Fruit fly (Drosophila melanogaster): ENCODE results near the gene Ucp4C.

The Ucp4C gene

dm6 chr2L:5967702-5968616, at the start of gene Ucp4C, which contains the start of gene CG13992:
TSS of gene Ucp4C (plus strand) at chr2L:5968566.
TSS of gene CG13992 (minus strand) at chr2L:5967752.
- TF ChIP-seq Sin3A (optimal IDR thresholded peaks at IDR 0.05) (no peak), insv (optimal IDR thresholded peaks at IDR 0.05) (no peak), h (optimal IDR thresholded peaks at IDR 0.05) (no peak), Myc (optimal IDR thresholded peaks at IDR 0.05) (no peak), ttk (optimal IDR thresholded peaks at IDR 0.05) (no peak), psq (optimal IDR thresholded peaks at IDR 0.05) (no peak)

- no peak for TF ChIP-seq Sin3A (optimal IDR thresholded peaks at IDR 0.05)
- TF ChIP-seq ttk (optimal IDR thresholded peaks at IDR 0.05), result no peak
- TF ChIP-seq Myc (optimal IDR thresholded peaks at IDR 0.05), result no peak
- TF ChIP-seq insv (optimal IDR thresholded peaks at IDR 0.05), result no peak
- TF ChIP-seq psq (optimal IDR thresholded peaks at IDR 0.05), result no peak
- no peak for TF ChIP-seq h (optimal IDR thresholded peaks at IDR 0.05)
Measured at dm6 chr2L:5923603-5924138, 44.7 kb upstream of the Ucp4C start, which contains the start of gene CG9016. TSS of gene CG9016 (minus strand) at chr2L:5923653.

DNA sequence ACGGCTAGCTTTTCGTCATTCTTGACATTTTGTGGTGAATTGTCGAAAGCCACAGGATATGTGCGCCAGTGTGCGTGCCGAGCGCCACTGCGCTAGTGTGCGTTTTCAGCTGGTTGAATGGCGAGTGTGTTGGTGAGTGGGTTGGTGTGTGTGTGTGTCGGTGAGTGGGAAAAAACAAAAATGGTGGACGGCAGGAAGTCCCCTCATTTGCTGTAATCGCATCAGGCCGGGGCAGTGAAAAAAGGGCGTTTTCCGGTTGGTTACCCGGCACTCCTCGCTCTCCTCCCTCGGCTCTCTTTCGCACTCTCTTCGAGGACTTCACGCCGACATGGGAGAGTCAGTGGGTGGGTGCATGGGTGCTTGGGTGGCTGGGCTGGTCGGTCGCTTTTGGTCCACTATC, 43.2 kb upstream of the Ucp4C start:
- no peak for TF ChIP-seq h (optimal IDR thresholded peaks at IDR 0.05)
- no peak for TF ChIP-seq psq (optimal IDR thresholded peaks at IDR 0.05)
- TF ChIP-seq Myc (optimal IDR thresholded peaks at IDR 0.05), result no peak
- no peak for TF ChIP-seq ttk (optimal IDR thresholded peaks at IDR 0.05)
- no peak for TF ChIP-seq Sin3A (optimal IDR thresholded peaks at IDR 0.05)
- TF ChIP-seq insv (optimal IDR thresholded peaks at IDR 0.05), result no peak

DNA sequence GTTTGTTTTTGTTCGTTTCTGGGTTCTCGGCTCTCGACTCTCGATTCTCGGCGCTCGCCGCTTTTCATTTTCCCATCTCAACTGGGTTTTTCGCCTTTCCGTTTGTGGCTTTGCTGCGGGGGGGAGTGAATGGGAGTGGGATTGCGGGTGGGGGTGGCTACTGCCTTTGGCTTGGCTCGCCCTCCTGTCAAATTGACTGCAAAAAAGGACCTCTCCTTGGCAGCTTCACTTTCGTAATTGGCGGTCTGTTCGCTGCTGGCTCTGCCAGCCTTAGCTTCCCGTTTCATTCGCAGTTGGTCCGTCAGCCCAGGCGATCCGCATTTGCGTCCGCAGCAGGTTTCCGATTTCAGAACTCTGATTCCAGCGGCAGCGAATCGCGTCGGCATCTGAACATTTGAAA, 42.7 kb upstream of the Ucp4C start, which contains the start of gene dsf:
Gene dsf (plus strand): TSS at position 301 of the 400 bp plus-strand sequence.
- TF ChIP-seq ttk (optimal IDR thresholded peaks at IDR 0.05) (no peak), Myc (optimal IDR thresholded peaks at IDR 0.05) (no peak), h (optimal IDR thresholded peaks at IDR 0.05) (no peak), insv (optimal IDR thresholded peaks at IDR 0.05) (no peak), Sin3A (optimal IDR thresholded peaks at IDR 0.05) (no peak), psq (optimal IDR thresholded peaks at IDR 0.05) (no peak)

- TF ChIP-seq h (optimal IDR thresholded peaks at IDR 0.05), result no peak
- TF ChIP-seq Sin3A (optimal IDR thresholded peaks at IDR 0.05), result no peak
- no peak for TF ChIP-seq psq (optimal IDR thresholded peaks at IDR 0.05)
- no peak for TF ChIP-seq ttk (optimal IDR thresholded peaks at IDR 0.05)
- no peak for TF ChIP-seq Myc (optimal IDR thresholded peaks at IDR 0.05)
- no peak for TF ChIP-seq insv (optimal IDR thresholded peaks at IDR 0.05)
Measured at dm6 chr2L:5927363-5927762, 41.0 kb upstream of the Ucp4C start.

DNA sequence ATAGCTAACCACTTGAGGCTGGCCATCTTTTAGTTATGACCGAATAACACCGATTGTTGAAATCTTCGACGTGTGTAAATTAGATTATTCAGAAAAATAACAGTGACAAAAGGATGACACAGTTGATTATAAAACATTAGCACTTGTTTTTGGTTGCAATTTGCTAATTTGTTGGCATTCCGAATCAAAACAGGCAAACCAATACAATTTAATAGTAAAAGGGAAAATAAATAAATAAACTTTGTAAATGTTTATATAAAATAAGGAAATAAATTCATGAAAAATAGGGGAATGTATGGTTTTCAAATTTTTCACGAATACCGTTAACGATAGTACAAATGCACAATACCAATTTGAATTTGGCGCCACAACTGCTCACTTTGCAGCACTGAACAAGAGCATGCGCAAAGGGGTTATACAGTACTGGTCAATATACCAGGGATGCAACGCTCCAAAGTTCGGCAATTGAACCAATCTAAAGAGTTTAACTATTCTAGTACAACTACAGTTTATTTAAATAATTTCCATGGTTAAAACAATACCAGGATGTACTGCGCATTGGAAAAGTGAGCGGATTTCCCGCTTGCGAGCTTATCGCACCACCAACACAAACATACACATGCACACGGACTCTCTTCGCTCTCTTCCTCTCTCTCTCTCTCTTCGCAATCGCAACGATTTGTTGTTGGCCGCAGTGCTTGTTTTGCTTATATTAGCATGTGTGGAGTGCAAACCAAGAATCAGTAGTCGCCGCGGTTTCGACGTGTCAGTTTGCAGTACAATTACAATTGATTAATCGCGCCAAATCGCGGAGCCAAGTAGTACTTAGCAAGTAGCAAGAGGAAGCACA, 24.9 kb upstream of the Ucp4C start, which contains the start of the genes Sfp26Ad and Gpdh1:
Gene Sfp26Ad (minus strand): TSS at position 76 of the 850 bp plus-strand sequence.
Gene Gpdh1 (plus strand): TSS at position 415 of the 850 bp plus-strand sequence.
- no peak for TF ChIP-seq insv (optimal IDR thresholded peaks at IDR 0.05)
- TF ChIP-seq Sin3A (optimal IDR thresholded peaks at IDR 0.05), result no peak
- no peak for TF ChIP-seq Myc (optimal IDR thresholded peaks at IDR 0.05)
- no peak for TF ChIP-seq psq (optimal IDR thresholded peaks at IDR 0.05)
- no peak for TF ChIP-seq ttk (optimal IDR thresholded peaks at IDR 0.05)
- TF ChIP-seq h (optimal IDR thresholded peaks at IDR 0.05), result no peak

- TF ChIP-seq Sin3A (optimal IDR thresholded peaks at IDR 0.05) (no peak), psq (optimal IDR thresholded peaks at IDR 0.05) (no peak)
Measured at dm6 chr2L:5944305-5945282, 23.8 kb upstream of the Ucp4C start.

DNA sequence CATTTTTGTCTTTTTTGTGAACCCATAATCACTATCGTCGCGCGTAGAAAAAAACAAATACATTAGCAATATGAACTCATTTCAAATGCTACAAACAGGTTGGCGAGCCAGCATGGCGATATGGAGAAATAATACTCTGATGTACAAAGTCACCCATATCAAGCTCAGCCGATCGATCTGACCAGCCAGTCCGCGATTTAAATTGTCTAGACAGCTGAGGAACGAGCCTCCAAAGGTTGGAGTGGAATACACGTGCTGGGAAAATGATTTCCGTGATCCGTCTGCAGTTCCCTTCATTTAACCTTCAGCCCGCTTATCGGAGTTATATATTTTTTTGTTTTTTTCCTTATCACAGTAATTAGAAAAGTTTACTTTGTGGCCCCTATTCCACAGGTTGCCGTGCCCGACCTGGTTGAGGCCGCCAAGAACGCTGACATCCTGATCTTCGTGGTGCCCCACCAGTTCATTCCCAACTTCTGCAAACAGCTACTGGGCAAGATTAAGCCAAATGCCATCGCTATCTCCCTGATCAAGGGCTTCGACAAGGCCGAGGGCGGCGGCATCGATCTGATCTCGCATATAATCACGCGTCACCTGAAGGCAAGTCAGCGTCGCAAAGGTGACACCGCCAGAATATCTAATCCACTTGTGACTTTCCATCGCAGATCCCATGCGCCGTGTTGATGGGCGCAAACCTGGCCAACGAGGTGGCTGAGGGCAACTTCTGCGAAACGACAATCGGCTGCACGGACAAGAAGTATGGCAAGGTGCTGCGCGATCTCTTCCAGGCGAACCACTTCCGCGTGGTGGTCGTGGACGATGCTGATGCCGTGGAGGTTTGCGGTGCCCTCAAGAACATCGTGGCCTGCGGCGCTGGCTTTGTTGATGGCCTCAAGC, 22.5 kb upstream of the Ucp4C start:
- TF ChIP-seq Sin3A (optimal IDR thresholded peaks at IDR 0.05), result no peak
- no peak for TF ChIP-seq ttk (optimal IDR thresholded peaks at IDR 0.05)
- TF ChIP-seq Myc (optimal IDR thresholded peaks at IDR 0.05), result no peak
- no peak for TF ChIP-seq h (optimal IDR thresholded peaks at IDR 0.05)
- TF ChIP-seq psq (optimal IDR thresholded peaks at IDR 0.05), result no peak
- TF ChIP-seq insv (optimal IDR thresholded peaks at IDR 0.05), result no peak

- no peak for TF ChIP-seq ttk (optimal IDR thresholded peaks at IDR 0.05)
- TF ChIP-seq Myc (optimal IDR thresholded peaks at IDR 0.05), result no peak
- no peak for TF ChIP-seq insv (optimal IDR thresholded peaks at IDR 0.05)
- TF ChIP-seq h (optimal IDR thresholded peaks at IDR 0.05), result no peak
- TF ChIP-seq psq (optimal IDR thresholded peaks at IDR 0.05), result no peak
Measured at dm6 chr2L:5946728-5947127, 21.6 kb upstream of the Ucp4C start.

DNA sequence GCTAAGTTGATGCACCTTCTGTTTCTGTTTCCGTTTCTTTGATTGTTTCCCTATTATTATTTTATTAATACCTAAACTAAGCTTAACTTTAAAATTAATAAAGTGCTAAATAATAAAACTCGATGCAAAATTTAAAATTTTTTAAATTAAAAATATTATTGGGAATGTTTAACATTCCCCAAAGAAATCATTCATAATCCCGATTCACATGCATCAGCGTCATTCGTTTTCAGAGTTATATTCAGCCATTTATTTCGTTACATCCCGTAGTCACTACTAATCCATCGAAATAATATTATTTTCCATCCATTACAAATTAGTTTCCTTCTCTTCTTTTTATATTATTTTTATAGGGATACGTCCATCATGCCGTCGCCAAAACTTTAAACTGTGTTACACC, 20.9 kb upstream of the Ucp4C start:
- TF ChIP-seq insv (optimal IDR thresholded peaks at IDR 0.05), result no peak

Data from Kc167 (cell line).